Worm (Caenorhabditis elegans): ENCODE data around the gene C15H7.3.

DNA sequence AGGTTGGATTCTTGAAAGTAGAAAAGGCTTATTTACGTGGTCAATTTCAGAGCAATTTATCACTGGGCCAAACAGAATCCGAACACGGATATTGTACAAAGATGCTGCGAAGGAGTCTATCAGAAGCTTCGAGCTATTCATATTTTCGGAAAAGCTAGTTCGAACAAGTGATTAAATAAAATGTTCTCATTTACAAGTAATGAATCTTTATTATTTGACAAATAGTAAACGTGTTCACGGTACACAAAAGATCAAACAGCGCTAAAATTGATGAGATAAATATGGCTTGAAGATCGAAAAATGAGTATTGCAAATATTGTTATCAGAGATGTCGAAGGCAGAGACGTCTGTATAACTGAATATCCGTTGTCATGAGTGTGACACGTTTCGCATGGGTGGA, 36.7 kb downstream of the C15H7.3 start:
- no peak for TF ChIP-seq dao-5 (tag; optimal IDR thresholded peaks at IDR 0.05)
- TF ChIP-seq W03F9.2 (tag; optimal IDR thresholded peaks at IDR 0.05), result no peak

Measured in whole organism, L4/young adult.